Worm (Caenorhabditis elegans) whole organism, mixed stage, embryonic: ENCODE data around the gene K10C2.7.

Source experiments
- M03D4.4 ChIP-seq: sonication (generic microtip); optimal IDR thresholded peaks from 2 replicates; lab custom pipeline; 2017; ENCODE audit warnings: mild to moderate bottlenecking, missing genetic modification characterization, missing compliant biosample characterization
- bed-3 ChIP-seq: fragments of 200-800 bp; sonication (Bioruptor generic); optimal IDR thresholded peaks from 3 replicates; lab custom pipeline; 2018; ENCODE audit warnings: mild to moderate bottlenecking, missing genetic modification characterization, moderate library complexity, missing compliant biosample characterization
- blmp-1 ChIP-seq: fragments of 150-350 bp; optimal IDR thresholded peaks from 2 replicates; lab custom pipeline; 2014; ENCODE audit warnings: missing biosample characterization, missing genetic modification characterization
- ceh-43 ChIP-seq: fragments of 200-800 bp; sonication (Bioruptor generic); optimal IDR thresholded peaks from 2 replicates; lab custom pipeline; 2018; ENCODE audit warnings: mild to moderate bottlenecking, missing genetic modification characterization, moderate library complexity, missing compliant biosample characterization
- ceh-83 ChIP-seq: fragments of 200-800 bp; sonication (Bioruptor generic); optimal IDR thresholded peaks from 2 replicates; lab custom pipeline; 2018; ENCODE audit warnings: mild to moderate bottlenecking, missing genetic modification characterization, missing compliant biosample characterization
- ces-1 ChIP-seq: fragments of 150-350 bp; optimal IDR thresholded peaks from 2 replicates; lab custom pipeline; 2014; ENCODE audit warnings: missing biosample characterization, missing genetic modification reagents, missing genetic modification characterization
- cnd-1 ChIP-seq: fragments of 200-800 bp; sonication (Bioruptor generic); optimal IDR thresholded peaks from 2 replicates; lab custom pipeline; 2018; ENCODE audit warnings: mild to moderate bottlenecking, missing genetic modification characterization, missing compliant biosample characterization
- drap-1 ChIP-seq: fragments of 200-800 bp; sonication (Bioruptor generic); optimal IDR thresholded peaks from 3 replicates; lab custom pipeline; 2018; ENCODE audit warnings: mild to moderate bottlenecking, missing genetic modification characterization, missing compliant biosample characterization
- elt-3 ChIP-seq: fragments of 150-350 bp; optimal IDR thresholded peaks from 2 replicates; lab custom pipeline; 2014; ENCODE audit warnings: missing biosample characterization, missing genetic modification characterization
- flh-1 ChIP-seq: fragments of 200-800 bp; sonication (Bioruptor generic); optimal IDR thresholded peaks from 2 replicates; lab custom pipeline; 2018; ENCODE audit warnings: mild to moderate bottlenecking, missing genetic modification characterization, moderate library complexity, missing compliant biosample characterization
- ham-2 ChIP-seq: fragments of 200-800 bp; sonication (Bioruptor generic); optimal IDR thresholded peaks from 2 replicates; lab custom pipeline; 2018; ENCODE audit warnings: mild to moderate bottlenecking, missing genetic modification characterization, missing compliant biosample characterization
- hlh-1 ChIP-seq: fragments of 150-350 bp; optimal IDR thresholded peaks from 2 replicates; lab custom pipeline; 2014; ENCODE audit warnings: missing biosample characterization, missing genetic modification reagents, missing genetic modification characterization
- lin-13 ChIP-seq: fragments of 150-350 bp; optimal IDR thresholded peaks from 2 replicates; lab custom pipeline; 2014; ENCODE audit warnings: missing biosample characterization, missing genetic modification characterization
- lin-32 ChIP-seq: fragments of 200-800 bp; sonication (Bioruptor generic); optimal IDR thresholded peaks from 2 replicates; lab custom pipeline; 2018; ENCODE audit warnings: mild to moderate bottlenecking, missing genetic modification characterization, missing compliant biosample characterization
- lsy-2 ChIP-seq: fragments of 150-350 bp; optimal IDR thresholded peaks from 2 replicates; lab custom pipeline; 2014; ENCODE audit warnings: missing biosample characterization, missing genetic modification characterization
- mab-5 ChIP-seq: fragments of 150-350 bp; optimal IDR thresholded peaks from 2 replicates; lab custom pipeline; 2014; ENCODE audit warnings: missing biosample characterization, missing genetic modification characterization
- mep-1 ChIP-seq: fragments of 150-350 bp; optimal IDR thresholded peaks from 2 replicates; lab custom pipeline; 2017; ENCODE audit warnings: missing biosample characterization, missing genetic modification reagents, missing genetic modification characterization, inconsistent platforms
- nhr-12 ChIP-seq: fragments of 150-350 bp; optimal IDR thresholded peaks from 2 replicates; lab custom pipeline; 2014; ENCODE audit warnings: missing biosample characterization, missing genetic modification characterization
- nhr-2 ChIP-seq: fragments of 150-350 bp; optimal IDR thresholded peaks from 2 replicates; lab custom pipeline; 2014; ENCODE audit warnings: missing biosample characterization, missing genetic modification characterization
- nhr-237 ChIP-seq: fragments of 150-350 bp; optimal IDR thresholded peaks from 2 replicates; lab custom pipeline; 2014; ENCODE audit warnings: missing biosample characterization, missing genetic modification characterization
- nhr-28 ChIP-seq: fragments of 150-350 bp; optimal IDR thresholded peaks from 2 replicates; lab custom pipeline; 2014; ENCODE audit warnings: missing biosample characterization, missing genetic modification characterization
- nhr-76 ChIP-seq: sonication (generic microtip); optimal IDR thresholded peaks from 2 replicates; lab custom pipeline; 2017; ENCODE audit warnings: missing biosample characterization, missing genetic modification characterization
- pha-4 ChIP-seq: fragments of 150-350 bp; optimal IDR thresholded peaks from 2 replicates; lab custom pipeline; 2018; ENCODE audit warnings: missing biosample characterization, missing genetic modification reagents, missing genetic modification characterization
- sem-2 ChIP-seq: fragments of 200-800 bp; sonication (Bioruptor generic); optimal IDR thresholded peaks from 2 replicates; lab custom pipeline; 2018; ENCODE audit warnings: mild to moderate bottlenecking, missing genetic modification characterization, missing compliant biosample characterization
- snpc-4 ChIP-seq: fragments of 150-350 bp; optimal IDR thresholded peaks from 2 replicates; lab custom pipeline; 2014; ENCODE audit warnings: missing biosample characterization, missing genetic modification characterization
- sptf-1 ChIP-seq: sonication (generic microtip); optimal IDR thresholded peaks from 2 replicates; lab custom pipeline; 2017; ENCODE audit warnings: mild to moderate bottlenecking, missing genetic modification characterization, moderate library complexity, missing compliant biosample characterization
- unc-120 ChIP-seq: sonication (generic microtip); optimal IDR thresholded peaks from 2 replicates; lab custom pipeline; 2017; ENCODE audit warnings: missing genetic modification characterization, missing compliant biosample characterization; ENCODE audit not compliant: poor library complexity, severe bottlenecking
- unc-39 ChIP-seq: fragments of 150-350 bp; optimal IDR thresholded peaks from 2 replicates; lab custom pipeline; 2014; ENCODE audit warnings: missing biosample characterization, missing genetic modification characterization
- unc-62 ChIP-seq: fragments of 150-350 bp; optimal IDR thresholded peaks from 2 replicates; lab custom pipeline; 2014; ENCODE audit warnings: missing biosample characterization, missing genetic modification reagents, missing genetic modification characterization
- zip-8 ChIP-seq: fragments of 150-350 bp; optimal IDR thresholded peaks from 2 replicates; lab custom pipeline; 2014; ENCODE audit warnings: missing biosample characterization, missing genetic modification characterization
- ztf-11 ChIP-seq: fragments of 150-350 bp; optimal IDR thresholded peaks from 2 replicates; lab custom pipeline; 2014; ENCODE audit warnings: missing biosample characterization, missing genetic modification characterization

The K10C2.7 gene

ce11 chrX:6443373-6443772 is at the start of gene K10C2.7:
K10C2.7 (minus strand) TSS chrX:6443473.
- TF ChIP-seq zip-8 (tag; lab: Kevin White, UChicago) (no peak), drap-1 (GFP tag; lab: Kevin White, UChicago) (no peak), nhr-237 (no peak), lin-32 (GFP tag; lab: Kevin White, UChicago) (no peak), unc-62 (GFP tag; lab: Kevin White, UChicago) (no peak), unc-39 (tag; lab: Kevin White, UChicago) (no peak), lin-13 (tag; lab: Kevin White, UChicago) (no peak), lsy-2 (tag; lab: Kevin White, UChicago) (no peak)
- TF ChIP-seq, all 35 proteins: peak for 0

ce11 chrX:6484780-6485179 is 41.5 kb upstream of the K10C2.7 start, which contains the start of gene gar-1:
gar-1 (minus strand) TSS chrX:6484880.
- TF ChIP-seq mep-1 (no peak), M03D4.4 (no peak), unc-120 (tag; lab: Kevin White, UChicago) (no peak), mab-5 (tag; lab: Kevin White, UChicago) (no peak), elt-3 (no peak), blmp-1 (tag; lab: Kevin White, UChicago) (no peak), unc-62 (GFP tag; lab: Kevin White, UChicago) (no peak), snpc-4 (tag; lab: Kevin White, UChicago) (no peak), lin-32 (GFP tag; lab: Kevin White, UChicago) (no peak), sptf-1 (no peak), ceh-43 (GFP tag; lab: Kevin White, UChicago) (no peak), ham-2 (GFP tag; lab: Kevin White, UChicago) (no peak), lin-13 (tag; lab: Kevin White, UChicago) (no peak), nhr-2 (no peak), ztf-11 (no peak), lsy-2 (tag; lab: Kevin White, UChicago) (no peak), drap-1 (GFP tag; lab: Kevin White, UChicago) (no peak), pha-4 (no peak), ceh-83 (GFP tag; lab: Kevin White, UChicago) (no peak)

ce11 chrX:6476540-6476939 is 33.3 kb upstream of the K10C2.7 start, which contains the start of gene C15B12.1:
C15B12.1 (plus strand) TSS chrX:6476810.
- no peak for TF ChIP-seq pha-4
- no peak for TF ChIP-seq blmp-1 (tag; lab: Kevin White, UChicago)
- TF ChIP-seq flh-1 (GFP tag; lab: Kevin White, UChicago): no peak
- TF ChIP-seq nhr-28: no peak
- TF ChIP-seq zip-8 (tag; lab: Kevin White, UChicago): no peak
- TF ChIP-seq lin-13 (tag; lab: Kevin White, UChicago): no peak
- TF ChIP-seq ceh-43 (GFP tag; lab: Kevin White, UChicago): no peak

ce11 chrX:6473698-6474314 is 30.5 kb upstream of the K10C2.7 start, which contains the start of the genes C15B12.4 and C15B12.8:
C15B12.4 (minus strand) TSS chrX:6473748.
C15B12.8 (plus strand) TSS chrX:6474264.
- no peak for TF ChIP-seq nhr-12 (tag; lab: Kevin White, UChicago)
- TF ChIP-seq sptf-1: no peak
- no peak for TF ChIP-seq cnd-1 (tag; lab: Kevin White, UChicago)
- TF ChIP-seq mep-1: no peak
- no peak for TF ChIP-seq M03D4.4
- TF ChIP-seq bed-3 (GFP tag; lab: Kevin White, UChicago): no peak
- TF ChIP-seq unc-120 (tag; lab: Kevin White, UChicago): no peak
- no peak for TF ChIP-seq ceh-43 (GFP tag; lab: Kevin White, UChicago)
- no peak for TF ChIP-seq blmp-1 (tag; lab: Kevin White, UChicago)
- TF ChIP-seq sem-2: no peak
- no peak for TF ChIP-seq unc-62 (GFP tag; lab: Kevin White, UChicago)
- no peak for TF ChIP-seq lin-13 (tag; lab: Kevin White, UChicago)
- TF ChIP-seq ztf-11: no peak
- TF ChIP-seq ces-1 (GFP tag; lab: Kevin White, UChicago): no peak
- no peak for TF ChIP-seq nhr-76

- TF ChIP-seq ces-1 (GFP tag; lab: Kevin White, UChicago): no peak
- TF ChIP-seq hlh-1 (tag; lab: Kevin White, UChicago): no peak
- no peak for TF ChIP-seq lin-13 (tag; lab: Kevin White, UChicago)
- TF ChIP-seq, all 35 proteins: peak for 0
Measured at ce11 chrX:6468499-6468898, 25.2 kb upstream of the K10C2.7 start, which contains the start of gene C15B12.9. C15B12.9 (plus strand) TSS chrX:6468799.
